Fruit fly (Drosophila melanogaster) whole organism, embryonic: Measurements from ENCODE around the gene CG6236.

Experiments
- Asciz ChIP-seq: fragments of 200-800 bp; sonication (Bioruptor generic); optimal IDR thresholded peaks from 2 replicates; lab custom pipeline; 2017; ENCODE audit warnings: missing biosample characterization, mild to moderate bottlenecking, missing genetic modification characterization, missing genetic modification reagents
- Atf3 ChIP-seq: fragments of 200-800 bp; sonication (Bioruptor generic); optimal IDR thresholded peaks from 3 replicates; lab custom pipeline; 2016; ENCODE audit warnings: missing biosample characterization, missing genetic modification characterization
- B-H1 ChIP-seq: fragments of 200-800 bp; sonication (Bioruptor generic); IDR thresholded peaks from 3 replicates; pipeline ENCODE4 v1.3.6; 2022; ENCODE audit warnings: missing biosample characterization, missing genetic modification characterization
- CG10565 ChIP-seq: fragments of 200-800 bp; sonication (Bioruptor generic); optimal IDR thresholded peaks from 3 replicates; lab custom pipeline; 2016; ENCODE audit warnings: missing biosample characterization, mild to moderate bottlenecking, missing genetic modification characterization
- CG10959 ChIP-seq: fragments of 200-800 bp; sonication (Bioruptor generic); IDR thresholded peaks from 2 replicates; pipeline ENCODE4 v1.3.6; 2022; ENCODE audit warnings: missing biosample characterization, missing genetic modification characterization
- CG10979 ChIP-seq: fragments of 200-800 bp; sonication (Bioruptor generic); optimal IDR thresholded peaks from 2 replicates; lab custom pipeline; 2018; ENCODE audit warnings: missing biosample characterization, mild to moderate bottlenecking, missing genetic modification characterization, moderate library complexity
- CG11560 ChIP-seq: fragments of 200-800 bp; sonication (Bioruptor generic); IDR thresholded peaks from 3 replicates; pipeline ENCODE4 v1.3.6; 2022; ENCODE audit warnings: missing biosample characterization, missing genetic modification characterization
- CG11696 ChIP-seq: fragments of 200-800 bp; sonication (Bioruptor generic); IDR thresholded peaks from 2 replicates; pipeline ENCODE4 v1.3.6; 2022; ENCODE audit warnings: missing biosample characterization, missing genetic modification characterization
- CG15696 ChIP-seq: fragments of 200-800 bp; sonication (Bioruptor generic); optimal IDR thresholded peaks from 2 replicates; lab custom pipeline; 2019; ENCODE audit warnings: missing biosample characterization, mild to moderate bottlenecking, missing genetic modification characterization, moderate library complexity
- CG18011 ChIP-seq: fragments of 200-800 bp; sonication (Bioruptor generic); optimal IDR thresholded peaks from 2 replicates; lab custom pipeline; 2017; ENCODE audit warnings: missing biosample characterization, missing genetic modification characterization, mild to moderate bottlenecking, moderate library complexity, missing genotype
- CG18619 ChIP-seq: fragments of 200-800 bp; sonication (Bioruptor generic); optimal IDR thresholded peaks from 3 replicates; lab custom pipeline; 2017; ENCODE audit warnings: missing biosample characterization, mild to moderate bottlenecking, missing genetic modification characterization
- CG18764 ChIP-seq: fragments of 200-800 bp; sonication (Bioruptor generic); optimal IDR thresholded peaks from 3 replicates; lab custom pipeline; 2016; ENCODE audit warnings: missing biosample characterization, missing genetic modification characterization
- CG2678 ChIP-seq: fragments of 200-800 bp; sonication (Bioruptor generic); optimal IDR thresholded peaks from 3 replicates; lab custom pipeline; 2019; ENCODE audit warnings: missing biosample characterization, mild to moderate bottlenecking, missing genetic modification characterization, moderate library complexity
- CG2889 ChIP-seq: fragments of 200-800 bp; sonication (Bioruptor generic); IDR thresholded peaks from 3 replicates; pipeline ENCODE4 v1.3.6; 2022; ENCODE audit warnings: missing biosample characterization, missing genetic modification characterization
- CG32532 ChIP-seq: fragments of 200-800 bp; sonication (Bioruptor generic); IDR thresholded peaks from 2 replicates; pipeline ENCODE4 v1.3.6; 2022; ENCODE audit warnings: missing biosample characterization, missing genetic modification characterization
- CG3995 ChIP-seq: fragments of 200-800 bp; sonication (Bioruptor generic); optimal IDR thresholded peaks from 3 replicates; lab custom pipeline; 2016; ENCODE audit warnings: missing biosample characterization, missing genetic modification characterization
- CG4404 ChIP-seq: fragments of 200-800 bp; sonication (Bioruptor generic); IDR thresholded peaks from 2 replicates; pipeline ENCODE4 v1.3.6; 2022; ENCODE audit warnings: missing biosample characterization, missing genetic modification characterization
- CG6272 ChIP-seq: fragments of 200-800 bp; sonication (Bioruptor generic); IDR thresholded peaks from 2 replicates; pipeline ENCODE4 v1.3.6; 2022; ENCODE audit warnings: missing biosample characterization, missing genetic modification characterization
- CG6683 ChIP-seq: fragments of 200-800 bp; sonication (Bioruptor generic); optimal IDR thresholded peaks from 2 replicates; lab custom pipeline; 2017; ENCODE audit warnings: missing biosample characterization, mild to moderate bottlenecking, missing genetic modification characterization, missing genetic modification reagents
- CG6689 ChIP-seq: fragments of 200-800 bp; sonication (Bioruptor generic); IDR thresholded peaks from 2 replicates; pipeline ENCODE4 v1.3.6; 2022; ENCODE audit warnings: missing biosample characterization, missing genetic modification characterization
- CG6791 ChIP-seq: fragments of 200-800 bp; sonication (Bioruptor generic); IDR thresholded peaks from 3 replicates; pipeline ENCODE4 v1.3.6; 2022; ENCODE audit warnings: missing biosample characterization, missing genetic modification characterization; ENCODE audit not compliant: partially characterized antibody
- CG8089 ChIP-seq: fragments of 200-800 bp; sonication (Bioruptor generic); optimal IDR thresholded peaks from 3 replicates; lab custom pipeline; 2016; ENCODE audit warnings: missing biosample characterization, missing genetic modification characterization
- CG9797 ChIP-seq: fragments of 200-800 bp; sonication (Bioruptor generic); optimal IDR thresholded peaks from 3 replicates; lab custom pipeline; 2018; ENCODE audit warnings: missing biosample characterization, mild to moderate bottlenecking, missing genetic modification characterization
- Camta ChIP-seq: fragments of 200-800 bp; sonication (Bioruptor generic); optimal IDR thresholded peaks from 2 replicates; lab custom pipeline; 2016; ENCODE audit warnings: missing biosample characterization, missing genetic modification characterization
- D ChIP-seq, 2 experiments: fragments of 200-800 bp in 1 of 2; fragments of >200 bp in 1 of 2; sonication (Bioruptor generic) in 1 of 2; optimal IDR thresholded peaks; 2 replicates in 1 of 2; 3 replicates in 1 of 2; lab custom pipeline; 2017; ENCODE audit warnings: mild to moderate bottlenecking in 1 of 2, missing biosample characterization in 1 of 2, missing genetic modification characterization in 1 of 2, missing genetic modification reagents in 1 of 2
- Dfd ChIP-seq, 2 experiments: fragments of >200 bp; optimal IDR thresholded peaks; 2 replicates each; lab custom pipeline; 2017; ENCODE audit warnings: missing biosample characterization in 2 of 2, missing genetic modification characterization in 2 of 2
- Drgx ChIP-seq: fragments of 200-800 bp; sonication (Bioruptor generic); IDR thresholded peaks from 2 replicates; pipeline ENCODE4 v1.3.6; 2022; ENCODE audit warnings: missing biosample characterization, missing genetic modification characterization
- E2f2 ChIP-seq: fragments of 200-800 bp; sonication (Bioruptor generic); IDR thresholded peaks from 2 replicates; pipeline ENCODE4 v1.3.6; 2022; ENCODE audit warnings: missing biosample characterization, missing genetic modification characterization
- HHEX ChIP-seq: fragments of 200-800 bp; sonication (Bioruptor generic); optimal IDR thresholded peaks from 3 replicates; lab custom pipeline; 2017; ENCODE audit warnings: missing biosample characterization, mild to moderate bottlenecking, missing genetic modification characterization, missing genetic modification reagents
- HLH4C ChIP-seq: fragments of 200-800 bp; sonication (Bioruptor generic); IDR thresholded peaks from 3 replicates; pipeline ENCODE4 v1.3.6; 2022; ENCODE audit warnings: missing biosample characterization, missing genetic modification characterization; ENCODE audit not compliant: partially characterized antibody
- Hand ChIP-seq: fragments of 200-800 bp; sonication (Bioruptor generic); optimal IDR thresholded peaks from 2 replicates; lab custom pipeline; 2017; ENCODE audit warnings: mild to moderate bottlenecking, missing biosample characterization, missing genetic modification reagents, missing genetic modification characterization
- Oli ChIP-seq: fragments of 200-800 bp; sonication (Bioruptor generic); optimal IDR thresholded peaks from 2 replicates; lab custom pipeline; 2018; ENCODE audit warnings: missing biosample characterization, mild to moderate bottlenecking, missing genetic modification characterization, moderate library complexity
- Sin3A ChIP-seq: fragments of >200 bp; optimal IDR thresholded peaks from 2 replicates; lab custom pipeline; 2018
- Usf ChIP-seq: fragments of 200-800 bp; sonication (Bioruptor generic); optimal IDR thresholded peaks from 2 replicates; lab custom pipeline; 2017; ENCODE audit warnings: missing genotype, missing biosample characterization, missing genetic modification characterization
- Vsx1 ChIP-seq: fragments of 200-800 bp; sonication (Bioruptor generic); optimal IDR thresholded peaks from 2 replicates; lab custom pipeline; 2017; ENCODE audit warnings: missing biosample characterization, mild to moderate bottlenecking, missing genetic modification characterization, missing genetic modification reagents
- ara ChIP-seq: fragments of 200-800 bp; sonication (Bioruptor generic); IDR thresholded peaks from 2 replicates; pipeline ENCODE4 v1.3.6; 2022; ENCODE audit warnings: missing biosample characterization, missing genetic modification characterization
- dmrt11E ChIP-seq: fragments of 200-800 bp; sonication (Bioruptor generic); optimal IDR thresholded peaks from 3 replicates; lab custom pipeline; 2018; ENCODE audit warnings: missing biosample characterization, mild to moderate bottlenecking, missing genetic modification characterization, moderate library complexity
- dmrt99B ChIP-seq: fragments of 200-800 bp; sonication (Bioruptor generic); optimal IDR thresholded peaks from 2 replicates; lab custom pipeline; 2018; ENCODE audit warnings: missing biosample characterization, mild to moderate bottlenecking, missing genetic modification characterization, moderate library complexity
- klu ChIP-seq: fragments of 200-800 bp; sonication (Bioruptor generic); IDR thresholded peaks from 2 replicates; pipeline ENCODE4 v1.3.6; 2022; ENCODE audit warnings: missing biosample characterization, missing genetic modification characterization
- oc ChIP-seq: fragments of 200-800 bp; sonication (Bioruptor generic); optimal IDR thresholded peaks from 2 replicates; lab custom pipeline; 2018; ENCODE audit warnings: missing biosample characterization, mild to moderate bottlenecking, missing genetic modification characterization, moderate library complexity
- pb ChIP-seq: fragments of 200-800 bp; sonication (Bioruptor generic); optimal IDR thresholded peaks from 3 replicates; lab custom pipeline; 2016; ENCODE audit warnings: missing biosample characterization, missing genetic modification characterization
- pho ChIP-seq: fragments of 200-800 bp; sonication (Bioruptor generic); optimal IDR thresholded peaks from 2 replicates; lab custom pipeline; 2016; ENCODE audit warnings: missing biosample characterization, missing genetic modification characterization
- repo ChIP-seq: fragments of 200-800 bp; sonication (Bioruptor generic); optimal IDR thresholded peaks from 2 replicates; lab custom pipeline; 2016; ENCODE audit warnings: missing biosample characterization, missing genetic modification characterization
- schlank ChIP-seq: fragments of 200-800 bp; sonication (Bioruptor generic); optimal IDR thresholded peaks from 2 replicates; lab custom pipeline; 2018; ENCODE audit warnings: missing biosample characterization, mild to moderate bottlenecking, missing genetic modification characterization
- sob ChIP-seq: fragments of 200-800 bp; sonication (Bioruptor generic); IDR thresholded peaks from 2 replicates; pipeline ENCODE4 v1.3.6; 2022; ENCODE audit warnings: missing biosample characterization, missing genetic modification characterization
- tap ChIP-seq: fragments of 200-800 bp; optimal IDR thresholded peaks from 3 replicates; lab custom pipeline; 2019; ENCODE audit warnings: missing biosample characterization, mild to moderate bottlenecking, missing genetic modification characterization, moderate library complexity
- toy ChIP-seq: fragments of 200-800 bp; sonication (Bioruptor generic); IDR thresholded peaks from 2 replicates; pipeline ENCODE4 v1.3.6; 2022; ENCODE audit warnings: missing biosample characterization, missing genetic modification characterization
- unpg ChIP-seq: fragments of 200-800 bp; sonication (Bioruptor generic); optimal IDR thresholded peaks from 3 replicates; lab custom pipeline; 2018; ENCODE audit warnings: missing biosample characterization, mild to moderate bottlenecking, missing genetic modification characterization, moderate library complexity
- zen2 ChIP-seq: fragments of 200-800 bp; sonication (Bioruptor generic); IDR thresholded peaks from 3 replicates; pipeline ENCODE4 v1.3.6; 2022; ENCODE audit warnings: missing biosample characterization, missing genetic modification characterization; ENCODE audit not compliant: partially characterized antibody

The CG6236 gene

DNA sequence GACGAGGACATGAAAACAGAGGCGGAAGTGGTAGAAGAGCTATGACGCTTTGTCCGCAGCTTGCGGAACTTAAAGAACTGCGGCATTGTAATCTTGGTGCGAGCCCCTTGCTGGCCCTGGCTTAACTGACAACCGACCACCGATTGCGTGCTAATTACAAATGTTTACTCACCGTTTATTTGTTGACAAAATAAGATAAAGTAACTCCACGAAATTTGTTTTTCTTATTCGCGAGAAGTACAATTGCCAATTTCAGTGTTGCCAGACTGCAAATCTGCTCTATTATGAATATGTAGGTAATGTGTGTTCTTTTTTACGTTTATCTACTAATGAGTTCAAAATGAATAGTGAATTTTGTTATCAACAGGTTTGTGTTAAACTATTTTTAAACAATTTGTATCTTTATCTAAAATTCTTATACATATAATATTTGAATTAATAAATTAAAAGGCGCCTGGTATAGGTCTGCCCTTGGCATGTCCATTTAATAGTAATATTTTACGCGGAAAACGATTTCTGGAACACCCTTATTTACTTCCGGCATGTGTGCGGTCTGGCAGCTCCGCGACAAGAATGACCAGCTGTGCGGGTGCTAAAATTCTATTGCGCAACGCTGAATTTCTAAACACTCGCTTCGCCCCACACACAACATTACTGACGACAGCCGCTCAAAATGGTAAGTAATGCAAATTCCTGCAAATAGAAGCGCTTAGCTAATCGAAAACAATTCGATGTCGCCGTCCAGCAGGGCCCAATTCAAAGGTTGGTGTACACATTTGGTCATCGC lies 28.8 kb upstream of the CG6236 start, which contains the start of the genes Atg4b and Hibch (continued):
- TF ChIP-seq Vsx1 (GFP tag; lab: Kevin White, UChicago), result no peak
- no peak for TF ChIP-seq HLH4C (GFP tag; lab: Robert Waterston, UW)
- no peak for TF ChIP-seq Atf3 (GFP tag; lab: Kevin White, UChicago)
- no peak for TF ChIP-seq Dfd (GFP tag; optimal IDR thresholded peaks at IDR 0.05; lab: Kevin White, UChicago)
- peak; percentile 86 for TF ChIP-seq CG32532
- peak; percentile 84 for TF ChIP-seq CG10979 (tag; lab: Kevin White, UChicago)
- peak; percentile 60 for TF ChIP-seq E2f2 (GFP tag; lab: Robert Waterston, UW)
- peak; percentile 83 for TF ChIP-seq sob (GFP tag; lab: Robert Waterston, UW)
- TF ChIP-seq CG10959, result peak; percentile 65
- TF ChIP-seq CG2889 (GFP tag; lab: Robert Waterston, UW), result peak; percentile 60; the same call in 1 of the 3 replicates
- TF ChIP-seq ara (GFP tag; lab: Robert Waterston, UW), result peak; percentile 71; the same call in 1 of the 2 replicates
- TF ChIP-seq dmrt11E (tag; lab: Kevin White, UChicago), result peak; percentile 78
- TF ChIP-seq unpg (GFP tag; lab: Kevin White, UChicago), result peak; percentile 80
- TF ChIP-seq HHEX (GFP tag; lab: Kevin White, UChicago), result peak; percentile 81
- peak; percentile 94 for TF ChIP-seq CG6689 (GFP tag; lab: Robert Waterston, UW)
- peak; percentile 73 for TF ChIP-seq CG18764 (GFP tag; lab: Kevin White, UChicago)
- TF ChIP-seq Camta (GFP tag; lab: Kevin White, UChicago), result no peak
- TF ChIP-seq klu (GFP tag; lab: Robert Waterston, UW), result peak; percentile 87
- peak; percentile 77 for TF ChIP-seq CG6272
- peak; percentile 49; the same call in 2 of the 3 replicates for TF ChIP-seq CG11560 (tag; lab: Robert Waterston, UW)
- peak; percentile 50; the same call in 1 of the 2 replicates for TF ChIP-seq toy (GFP tag; lab: Robert Waterston, UW)
- peak; percentile 91 for TF ChIP-seq CG15696 (tag; lab: Kevin White, UChicago)
- TF ChIP-seq Oli, result peak; percentile 83
- TF ChIP-seq CG10565 (GFP tag; lab: Kevin White, UChicago), result no peak
- TF ChIP-seq schlank (tag; lab: Kevin White, UChicago), result peak; percentile 18
- no peak for TF ChIP-seq repo (GFP tag; lab: Kevin White, UChicago)
- TF ChIP-seq CG4404 (GFP tag; lab: Robert Waterston, UW), result peak; percentile 87
- TF ChIP-seq Sin3A (lab: Kevin White, UChicago), result no peak
- peak; percentile 38 for TF ChIP-seq CG9797 (GFP tag; lab: Kevin White, UChicago)
- no peak for TF ChIP-seq Asciz (GFP tag; lab: Kevin White, UChicago)
- peak; percentile 93 for TF ChIP-seq CG2678
- TF ChIP-seq B-H1, result peak; percentile 66
- TF ChIP-seq CG6683 (GFP tag; lab: Kevin White, UChicago), result peak; percentile 68
- TF ChIP-seq oc, result no peak
- TF ChIP-seq Hand (GFP tag; lab: Kevin White, UChicago), result peak; percentile 57
- TF ChIP-seq CG8089 (GFP tag; lab: Kevin White, UChicago), result no peak
- TF ChIP-seq Usf (GFP tag; lab: Kevin White, UChicago), result peak; percentile 52
- TF ChIP-seq pho, result peak; percentile 46
- no peak for TF ChIP-seq dmrt99B (tag; lab: Kevin White, UChicago)
- TF ChIP-seq CG6791, result no peak
- no peak for TF ChIP-seq D (optimal IDR thresholded peaks at IDR 0.05; lab: Kevin White, UChicago)
- TF ChIP-seq D (GFP tag; optimal IDR thresholded peaks at IDR 0.05; lab: Kevin White, UChicago), result peak; percentile 82
- peak; percentile 72 for TF ChIP-seq Drgx (GFP tag; lab: Robert Waterston, UW)
- peak; percentile 48; the same call in 1 of the 2 replicates for TF ChIP-seq CG11696 (GFP tag; lab: Robert Waterston, UW)
- no peak for TF ChIP-seq tap (tag; lab: Kevin White, UChicago)
- TF ChIP-seq CG3995 (GFP tag; lab: Kevin White, UChicago), result peak; percentile 57
- no peak for TF ChIP-seq pb (GFP tag; lab: Kevin White, UChicago)
- TF ChIP-seq zen2, result no peak
- TF ChIP-seq CG18619, result peak; percentile 87
- TF ChIP-seq CG18011 (GFP tag; lab: Kevin White, UChicago), result peak; percentile 58
